Fruit fly (Drosophila melanogaster) S2 (cell line): ENCODE measurements around the gene mAcon1.

ENCODE experiments used
- CG8478 ChIP-seq: fragments of >200 bp; optimal IDR thresholded peaks from 2 replicates; lab custom pipeline; 2018
- CTCF ChIP-seq, 2 experiments: fragments of >200 bp; optimal IDR thresholded peaks; 2 replicates each; lab custom pipeline; 2018

DNA sequence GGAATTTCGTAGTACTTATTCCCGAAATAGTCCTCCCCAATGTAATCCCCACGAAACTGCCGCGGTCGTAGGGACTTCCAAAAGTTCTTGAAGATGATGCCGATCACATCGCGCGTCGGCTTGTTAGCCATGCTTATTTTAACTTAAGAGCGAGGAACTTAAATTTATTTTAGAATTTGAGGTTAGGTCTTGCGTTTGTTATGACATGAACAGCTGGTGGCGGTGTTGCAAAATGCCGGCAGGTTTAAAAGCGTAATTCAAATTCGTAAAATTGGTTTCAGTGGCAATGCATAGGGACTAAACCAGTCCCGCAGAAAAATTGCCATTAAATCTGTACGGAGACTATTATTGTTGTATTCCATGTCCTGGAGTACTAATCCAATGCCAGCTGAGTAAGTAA, 1.9 kb upstream of the mAcon1 start:
- no peak for TF ChIP-seq CG8478
- no peak for TF ChIP-seq CTCF (optimal IDR thresholded peaks at IDR 0.05; lab: Kevin White, UChicago)
